Fruit fly (Drosophila melanogaster) whole organism, embryonic: ENCODE results near the gene RpS29.

Experiments
- Bgb ChIP-seq: fragments of 200-800 bp; sonication (Bioruptor generic); IDR thresholded peaks from 2 replicates; pipeline ENCODE4 v1.3.6; 2022; ENCODE audit warnings: missing biosample characterization, missing genetic modification characterization; ENCODE audit not compliant: partially characterized antibody
- CG1024 ChIP-seq: fragments of 200-800 bp; sonication (Bioruptor generic); IDR thresholded peaks from 2 replicates; pipeline ENCODE4 v1.3.6; 2022; ENCODE audit warnings: missing biosample characterization, missing genetic modification characterization
- CG10267 ChIP-seq: fragments of 200-800 bp; sonication (Bioruptor generic); optimal IDR thresholded peaks from 2 replicates; lab custom pipeline; 2018; ENCODE audit warnings: missing biosample characterization, mild to moderate bottlenecking, missing genetic modification characterization, moderate library complexity
- CG14710 ChIP-seq: fragments of 200-800 bp; sonication (Bioruptor generic); optimal IDR thresholded peaks from 3 replicates; lab custom pipeline; 2019; ENCODE audit warnings: missing biosample characterization, mild to moderate bottlenecking, missing genetic modification characterization, moderate library complexity
- CG14860 ChIP-seq: fragments of 200-800 bp; sonication (Bioruptor generic); IDR thresholded peaks from 3 replicates; pipeline ENCODE4 v1.3.6; 2022; ENCODE audit warnings: missing biosample characterization, missing genetic modification characterization; ENCODE audit not compliant: partially characterized antibody
- CG15514 ChIP-seq: fragments of 200-800 bp; sonication (Bioruptor generic); optimal IDR thresholded peaks from 3 replicates; lab custom pipeline; 2017; ENCODE audit warnings: missing biosample characterization, missing genetic modification characterization, mild to moderate bottlenecking, moderate library complexity, missing genetic modification reagents
- CG16813 ChIP-seq: fragments of 200-800 bp; sonication (Bioruptor generic); IDR thresholded peaks from 3 replicates; pipeline ENCODE4 v1.3.6; 2022; ENCODE audit warnings: missing biosample characterization, missing genetic modification characterization; ENCODE audit not compliant: partially characterized antibody
- CG16863 ChIP-seq: fragments of 200-800 bp; sonication (Bioruptor generic); optimal IDR thresholded peaks from 3 replicates; lab custom pipeline; 2016; ENCODE audit warnings: missing biosample characterization, missing genetic modification characterization
- CG2116 ChIP-seq: fragments of 200-800 bp; sonication (Bioruptor generic); optimal IDR thresholded peaks from 3 replicates; lab custom pipeline; 2018; ENCODE audit warnings: missing biosample characterization, mild to moderate bottlenecking, missing genetic modification characterization
- CG2129 ChIP-seq: fragments of 200-800 bp; sonication (Bioruptor generic); IDR thresholded peaks from 2 replicates; pipeline ENCODE4 v1.3.6; 2022; ENCODE audit warnings: missing biosample characterization, missing genetic modification characterization; ENCODE audit not compliant: partially characterized antibody
- CG34224 ChIP-seq: fragments of 200-800 bp; sonication (Bioruptor generic); IDR thresholded peaks from 3 replicates; pipeline ENCODE4 v1.3.6; 2022; ENCODE audit warnings: missing biosample characterization, missing genetic modification characterization; ENCODE audit not compliant: partially characterized antibody
- CG3995 ChIP-seq: fragments of 200-800 bp; sonication (Bioruptor generic); optimal IDR thresholded peaks from 3 replicates; lab custom pipeline; 2016; ENCODE audit warnings: missing biosample characterization, missing genetic modification characterization
- CG4360 ChIP-seq: fragments of 200-800 bp; sonication (Bioruptor generic); IDR thresholded peaks from 2 replicates; pipeline ENCODE4 v1.3.6; 2022; ENCODE audit warnings: missing biosample characterization, missing genetic modification characterization
- Dll ChIP-seq: fragments of 200-800 bp; sonication (Bioruptor generic); IDR thresholded peaks from 4 replicates; pipeline ENCODE4 v1.3.6; 2022; ENCODE audit warnings: missing biosample characterization, missing genetic modification characterization; ENCODE audit not compliant: partially characterized antibody
- Doc3 ChIP-seq: fragments of 200-800 bp; sonication (Bioruptor generic); IDR thresholded peaks from 3 replicates; pipeline ENCODE4 v1.3.6; 2022; ENCODE audit warnings: missing biosample characterization, missing genetic modification characterization; ENCODE audit not compliant: partially characterized antibody
- Dref ChIP-seq: fragments of 200-800 bp; sonication (Bioruptor generic); IDR thresholded peaks from 2 replicates; pipeline ENCODE4 v1.3.6; 2022; ENCODE audit warnings: missing biosample characterization, missing genetic modification characterization
- E2f2 ChIP-seq: fragments of 200-800 bp; sonication (Bioruptor generic); IDR thresholded peaks from 2 replicates; pipeline ENCODE4 v1.3.6; 2022; ENCODE audit warnings: missing biosample characterization, missing genetic modification characterization
- HLH4C ChIP-seq: fragments of 200-800 bp; sonication (Bioruptor generic); IDR thresholded peaks from 3 replicates; pipeline ENCODE4 v1.3.6; 2022; ENCODE audit warnings: missing biosample characterization, missing genetic modification characterization; ENCODE audit not compliant: partially characterized antibody
- Lpt ChIP-seq: fragments of >200 bp; optimal IDR thresholded peaks from 2 replicates; lab custom pipeline; 2018; ENCODE audit warnings: missing biosample characterization, missing genetic modification characterization
- MBD-R2 ChIP-seq: fragments of 200-800 bp; sonication (Bioruptor generic); IDR thresholded peaks from 2 replicates; pipeline ENCODE4 v1.3.6; 2022; ENCODE audit warnings: missing biosample characterization, missing genetic modification characterization
- Oli ChIP-seq: fragments of 200-800 bp; sonication (Bioruptor generic); optimal IDR thresholded peaks from 2 replicates; lab custom pipeline; 2018; ENCODE audit warnings: missing biosample characterization, mild to moderate bottlenecking, missing genetic modification characterization, moderate library complexity
- Pdp1 ChIP-seq, 2 experiments: fragments of 200-800 bp; sonication (Bioruptor generic); optimal IDR thresholded peaks; 3 replicates each; lab custom pipeline; 2016; ENCODE audit warnings: missing biosample characterization in 2 of 2, missing genetic modification characterization in 2 of 2, mild to moderate bottlenecking in 1 of 2, moderate library complexity in 1 of 2
- Scr ChIP-seq: fragments of 200-800 bp; sonication (Bioruptor generic); IDR thresholded peaks from 2 replicates; pipeline ENCODE4 v1.3.6; 2022; ENCODE audit warnings: missing biosample characterization, missing genetic modification characterization; ENCODE audit not compliant: partially characterized antibody
- Side ChIP-seq: fragments of 200-800 bp; sonication (Bioruptor generic); optimal IDR thresholded peaks from 2 replicates; lab custom pipeline; 2016; ENCODE audit warnings: missing biosample characterization, missing genetic modification characterization
- Sin3A ChIP-seq: fragments of >200 bp; optimal IDR thresholded peaks from 2 replicates; lab custom pipeline; 2018
- Sry-δ ChIP-seq: fragments of 200-800 bp; sonication (Bioruptor generic); optimal IDR thresholded peaks from 2 replicates; lab custom pipeline; 2016; ENCODE audit warnings: missing biosample characterization, missing genetic modification characterization
- bbx ChIP-seq: fragments of 200-800 bp; sonication (Bioruptor generic); IDR thresholded peaks from 2 replicates; pipeline ENCODE4 v1.3.6; 2022; ENCODE audit warnings: missing biosample characterization, missing genetic modification characterization; ENCODE audit not compliant: partially characterized antibody
- crp ChIP-seq, 2 experiments: fragments of 200-800 bp; sonication (Bioruptor generic); optimal IDR thresholded peaks; 2 replicates in 1 of 2; 3 replicates in 1 of 2; lab custom pipeline; 2017; ENCODE audit warnings: missing biosample characterization in 2 of 2, missing genetic modification characterization in 2 of 2, mild to moderate bottlenecking in 1 of 2, moderate library complexity in 1 of 2
- danr ChIP-seq: fragments of 200-800 bp; sonication (Bioruptor generic); IDR thresholded peaks from 2 replicates; pipeline ENCODE4 v1.3.6; 2022; ENCODE audit warnings: missing biosample characterization, missing genetic modification characterization
- hbn ChIP-seq: fragments of 200-800 bp; sonication (Bioruptor generic); IDR thresholded peaks from 2 replicates; pipeline ENCODE4 v1.3.6; 2022; ENCODE audit warnings: missing biosample characterization, missing genetic modification characterization; ENCODE audit not compliant: partially characterized antibody
- kah ChIP-seq: fragments of 200-800 bp; sonication (Bioruptor generic); optimal IDR thresholded peaks from 2 replicates; lab custom pipeline; 2018; ENCODE audit warnings: missing biosample characterization, mild to moderate bottlenecking, missing genetic modification characterization
- knrl ChIP-seq: fragments of 200-800 bp; sonication (Bioruptor generic); IDR thresholded peaks from 3 replicates; pipeline ENCODE4 v1.3.6; 2022; ENCODE audit warnings: missing biosample characterization, missing genetic modification characterization; ENCODE audit not compliant: partially characterized antibody
- lab ChIP-seq: fragments of 200-800 bp; sonication (Bioruptor generic); optimal IDR thresholded peaks from 3 replicates; lab custom pipeline; 2017; ENCODE audit warnings: missing biosample characterization, missing genetic modification characterization, mild to moderate bottlenecking, moderate library complexity, missing genetic modification reagents
- nerfin-2 ChIP-seq: fragments of 200-800 bp; sonication (Bioruptor generic); IDR thresholded peaks from 2 replicates; pipeline ENCODE4 v1.3.6; 2022; ENCODE audit warnings: missing biosample characterization, missing genetic modification characterization; ENCODE audit not compliant: partially characterized antibody
- nmo ChIP-seq: fragments of 200-800 bp; sonication (Bioruptor generic); optimal IDR thresholded peaks from 2 replicates; lab custom pipeline; 2018; ENCODE audit warnings: missing biosample characterization, mild to moderate bottlenecking, missing genetic modification characterization, moderate library complexity
- phol ChIP-seq: fragments of 200-800 bp; sonication (Bioruptor generic); optimal IDR thresholded peaks from 3 replicates; lab custom pipeline; 2018; ENCODE audit warnings: missing biosample characterization, mild to moderate bottlenecking, missing genetic modification characterization, moderate library complexity
- pzg ChIP-seq: fragments of 200-800 bp; sonication (Bioruptor generic); optimal IDR thresholded peaks from 3 replicates; lab custom pipeline; 2018; ENCODE audit warnings: missing biosample characterization, mild to moderate bottlenecking, missing genetic modification characterization, moderate library complexity
- scrt ChIP-seq: fragments of 200-800 bp; sonication (Bioruptor generic); optimal IDR thresholded peaks from 2 replicates; lab custom pipeline; 2018; ENCODE audit warnings: missing biosample characterization, mild to moderate bottlenecking, missing genetic modification characterization, moderate library complexity
- slou ChIP-seq: fragments of 200-800 bp; sonication (Bioruptor generic); optimal IDR thresholded peaks from 3 replicates; lab custom pipeline; 2016; ENCODE audit warnings: missing biosample characterization, missing genetic modification characterization
- sna ChIP-seq: fragments of 200-800 bp; sonication (Bioruptor generic); IDR thresholded peaks from 2 replicates; pipeline ENCODE4 v1.3.6; 2022; ENCODE audit warnings: missing biosample characterization, missing genetic modification characterization; ENCODE audit not compliant: partially characterized antibody
- sob ChIP-seq: fragments of 200-800 bp; sonication (Bioruptor generic); IDR thresholded peaks from 2 replicates; pipeline ENCODE4 v1.3.6; 2022; ENCODE audit warnings: missing biosample characterization, missing genetic modification characterization
- stwl ChIP-seq: fragments of 200-800 bp; sonication (Bioruptor generic); optimal IDR thresholded peaks from 3 replicates; lab custom pipeline; 2018; ENCODE audit warnings: missing biosample characterization, mild to moderate bottlenecking, missing genetic modification characterization, moderate library complexity
- trem ChIP-seq: fragments of 200-800 bp; optimal IDR thresholded peaks from 3 replicates; lab custom pipeline; 2019; ENCODE audit warnings: missing biosample characterization, mild to moderate bottlenecking, missing genetic modification characterization, moderate library complexity
- ttk ChIP-seq: fragments of 200-800 bp; sonication (Bioruptor generic); IDR thresholded peaks from 2 replicates; pipeline ENCODE4 v2.1.2; 2022; ENCODE audit warnings: missing biosample characterization, missing genetic modification characterization
- unc-4 ChIP-seq: fragments of 200-800 bp; sonication (Bioruptor generic); IDR thresholded peaks from 2 replicates; pipeline ENCODE4 v1.3.6; 2022; ENCODE audit warnings: missing biosample characterization, missing genetic modification characterization; ENCODE audit not compliant: partially characterized antibody
- vnd ChIP-seq: fragments of 200-800 bp; sonication (Bioruptor generic); IDR thresholded peaks from 3 replicates; pipeline ENCODE4 v1.3.6; 2022; ENCODE audit warnings: missing biosample characterization, missing genetic modification characterization; ENCODE audit not compliant: partially characterized antibody
- yki ChIP-seq: fragments of >200 bp; optimal IDR thresholded peaks from 3 replicates; lab custom pipeline; 2018
- zen2 ChIP-seq: fragments of 200-800 bp; sonication (Bioruptor generic); IDR thresholded peaks from 3 replicates; pipeline ENCODE4 v1.3.6; 2022; ENCODE audit warnings: missing biosample characterization, missing genetic modification characterization; ENCODE audit not compliant: partially characterized antibody

Gene RpS29

DNA sequence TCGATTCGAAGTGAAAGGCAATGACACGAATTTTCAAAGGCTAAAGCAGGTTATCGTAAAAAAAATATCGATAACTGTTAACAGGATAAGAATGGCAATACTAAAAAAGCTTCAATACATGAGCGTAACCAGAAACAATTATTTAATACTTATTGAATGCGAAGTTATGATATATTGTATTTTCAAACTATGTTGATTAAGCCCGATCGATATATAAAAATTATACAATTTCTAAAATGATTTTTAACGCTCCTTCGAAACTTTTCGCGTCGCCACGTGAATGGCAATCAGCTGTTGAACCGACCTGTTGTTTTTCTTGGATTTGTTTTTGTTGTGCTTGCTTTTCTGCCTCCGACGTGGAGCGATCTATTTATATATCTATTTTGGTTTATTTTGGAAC lies 21.7 kb upstream of the RpS29 start, which contains the start of the genes Alg12 and Rpt3R:
TSS of gene Alg12 (plus strand) at position 305 of the 400 bp plus-strand sequence.
TSS of gene Rpt3R (minus strand) at position 324 of the 400 bp plus-strand sequence.
- TF ChIP-seq bbx (peak; percentile 37; the same call in 1 of the 2 replicates), vnd (0 out of 3 replicates have a peak, but pooled peaks have one; percentile 28), CG10267 (tag; lab: Kevin White, UChicago) (peak; percentile 11), lab (GFP tag; lab: Kevin White, UChicago) (no peak), CG2129 (0 out of 2 replicates have a peak, but pooled peaks have one; percentile 26), HLH4C (peak; percentile 61), Oli (tag; lab: Kevin White, UChicago) (no peak), CG16863 (GFP tag; lab: Kevin White, UChicago) (no peak), crp (GFP tag; optimal IDR thresholded peaks at IDR 0.05; lab: Kevin White, UChicago) (peak; percentile 28 to 90), CG1024 (GFP tag; lab: Robert Waterston, UW) (no peak), Sin3A (lab: Kevin White, UChicago) (peak; percentile 22), nerfin-2 (GFP tag; lab: Robert Waterston, UW) (no peak), Pdp1 (GFP tag; optimal IDR thresholded peaks at IDR 0.05; lab: Kevin White, UChicago) (no peak), stwl (tag; lab: Kevin White, UChicago) (peak; percentile 29), Dll (GFP tag; lab: Robert Waterston, UW) (peak; percentile 81), unc-4 (peak; percentile 62), scrt (GFP tag; lab: Kevin White, UChicago) (peak; percentile 95), CG3995 (GFP tag; lab: Kevin White, UChicago) (peak; percentile 32), sob (GFP tag; lab: Robert Waterston, UW) (no peak), zen2 (GFP tag; lab: Robert Waterston, UW) (peak; percentile 8; the same call in 1 of the 3 replicates), danr (GFP tag; lab: Robert Waterston, UW) (no peak), knrl (GFP tag; lab: Robert Waterston, UW) (peak; percentile 32; the same call in 1 of the 3 replicates), pzg (GFP tag; lab: Kevin White, UChicago) (peak; percentile 38), MBD-R2 (GFP tag; lab: Robert Waterston, UW) (peak; percentile 72), E2f2 (GFP tag; lab: Robert Waterston, UW) (peak; percentile 70), Doc3 (GFP tag; lab: Robert Waterston, UW) (peak; percentile 70), CG2116 (GFP tag; lab: Kevin White, UChicago) (peak; percentile 56), nmo (peak; percentile 5), Bgb (peak; percentile 35; the same call in 1 of the 2 replicates), Lpt (GFP tag; lab: Kevin White, UChicago) (no peak), CG15514 (GFP tag; lab: Kevin White, UChicago) (peak; percentile 54), CG16813 (peak; percentile 48; the same call in 2 of the 3 replicates), kah (GFP tag; lab: Kevin White, UChicago) (peak; percentile 94), CG14860 (GFP tag; lab: Robert Waterston, UW) (0 out of 3 replicates have a peak, but pooled peaks have one; percentile 30), Scr (GFP tag; lab: Robert Waterston, UW) (peak; percentile 67), Dref (GFP tag; lab: Robert Waterston, UW) (peak; percentile 58), sna (peak; percentile 54; the same call in 1 of the 2 replicates), CG14710 (peak; percentile 39), Sry-δ (peak; percentile 40), Side (no peak), trem (tag; lab: Kevin White, UChicago) (peak; percentile 36), slou (no peak), hbn (GFP tag; lab: Robert Waterston, UW) (peak; percentile 62; the same call in 1 of the 2 replicates), ttk (no peak), phol (tag; lab: Kevin White, UChicago) (peak; percentile 15), yki (lab: Kevin White, UChicago) (no peak), CG34224 (GFP tag; lab: Robert Waterston, UW) (peak; percentile 70), CG4360 (peak; percentile 27; the same call in 1 of the 2 replicates)
